Worm (Caenorhabditis elegans) whole organism, L3 larva: ENCODE results near the gene C25H3.10.

ENCODE experiments used
- lin-15B ChIP-seq: fragments of 150-350 bp; optimal IDR thresholded peaks from 2 replicates; lab custom pipeline; 2014; ENCODE audit warnings: missing biosample characterization, missing genetic modification characterization
- nfya-1 ChIP-seq: sonication (generic microtip); optimal IDR thresholded peaks from 2 replicates; lab custom pipeline; 2017; ENCODE audit warnings: missing genetic modification characterization, mild to moderate bottlenecking, missing compliant biosample characterization, antibody characterized with exemption, moderate library complexity; ENCODE audit not compliant: insufficient read depth
- nhr-237 ChIP-seq: fragments of 150-350 bp; optimal IDR thresholded peaks from 2 replicates; lab custom pipeline; 2014; ENCODE audit warnings: missing biosample characterization, missing genetic modification characterization
- nhr-25 ChIP-seq: sonication (generic microtip); optimal IDR thresholded peaks from 2 replicates; lab custom pipeline; 2017; ENCODE audit warnings: missing biosample characterization, missing genetic modification characterization
- nhr-77 ChIP-seq: fragments of 150-350 bp; optimal IDR thresholded peaks from 2 replicates; lab custom pipeline; 2014; ENCODE audit warnings: missing biosample characterization, missing genetic modification characterization
- unc-39 ChIP-seq: sonication (generic microtip); optimal IDR thresholded peaks from 4 replicates; lab custom pipeline; 2017; ENCODE audit warnings: missing biosample characterization, missing genetic modification characterization

DNA sequence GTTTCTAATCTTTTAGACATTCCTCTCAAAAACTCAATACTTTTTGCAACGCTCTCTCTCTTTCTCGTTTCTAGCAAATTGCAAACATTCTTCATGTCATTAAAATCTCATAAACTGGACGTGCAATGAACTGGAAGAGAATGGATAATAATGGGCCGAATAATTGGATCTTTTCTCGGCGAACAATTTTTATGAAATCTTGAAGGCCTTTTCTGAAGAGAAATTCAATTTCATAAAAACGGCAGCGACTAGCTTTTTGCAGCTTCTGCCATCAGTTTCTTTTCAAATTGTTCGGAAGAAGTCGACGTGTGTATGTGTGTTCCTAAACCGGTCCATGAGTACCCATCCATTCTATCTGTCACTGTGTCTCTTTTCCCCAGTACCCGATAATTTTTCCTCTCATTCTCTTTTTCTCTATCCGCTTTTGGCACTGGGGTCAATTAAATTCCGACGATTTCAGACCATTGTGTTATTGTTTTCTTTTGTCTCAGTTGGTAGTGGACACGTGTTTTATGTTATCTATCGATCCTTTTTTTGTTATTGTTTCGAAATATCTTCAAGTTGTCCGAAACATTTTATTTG is 3.9 kb upstream of the C25H3.10 start:
- TF ChIP-seq nhr-237 (tag; lab: Kevin White, UChicago) (no peak), nfya-1 (no peak), unc-39 (tag; lab: Kevin White, UChicago) (no peak), nhr-77 (no peak), lin-15B (tag; lab: Kevin White, UChicago) (no peak), nhr-25 (peak; percentile 62)
